Fruit fly (Drosophila melanogaster) whole organism, adult: ENCODE measurements around the gene tnc.

Experiments used
- CG11617 ChIP-seq: fragments of 200-800 bp; sonication (Bioruptor generic); optimal IDR thresholded peaks from 2 replicates; lab custom pipeline; 2017; ENCODE audit warnings: mild to moderate bottlenecking, missing biosample characterization, missing genetic modification reagents, missing genetic modification characterization
- CG12768 ChIP-seq: fragments of 200-800 bp; sonication (Bioruptor generic); optimal IDR thresholded peaks from 2 replicates; lab custom pipeline; 2017; ENCODE audit warnings: missing biosample characterization, missing genetic modification characterization, mild to moderate bottlenecking, moderate library complexity, missing genetic modification reagents
- CG14711 ChIP-seq: fragments of 200-800 bp; sonication (Bioruptor generic); optimal IDR thresholded peaks from 2 replicates; lab custom pipeline; 2018; ENCODE audit warnings: missing biosample characterization, mild to moderate bottlenecking, missing genetic modification characterization, moderate library complexity
- CG1620 ChIP-seq: fragments of 200-800 bp; sonication (Bioruptor generic); optimal IDR thresholded peaks from 2 replicates; lab custom pipeline; 2016; ENCODE audit warnings: missing biosample characterization, missing genetic modification characterization
- CG33017 ChIP-seq: fragments of 200-800 bp; sonication (Bioruptor generic); optimal IDR thresholded peaks from 2 replicates; lab custom pipeline; 2018; ENCODE audit warnings: missing biosample characterization, mild to moderate bottlenecking, missing genetic modification characterization, moderate library complexity
- CG5204 ChIP-seq: fragments of 200-800 bp; sonication (Bioruptor generic); optimal IDR thresholded peaks from 2 replicates; lab custom pipeline; 2016; ENCODE audit warnings: missing biosample characterization, missing genetic modification characterization
- CG7045 ChIP-seq: fragments of 200-800 bp; sonication (Bioruptor generic); optimal IDR thresholded peaks from 2 replicates; lab custom pipeline; 2017; ENCODE audit warnings: missing biosample characterization, mild to moderate bottlenecking, missing genetic modification characterization
- CG7101 ChIP-seq: fragments of 200-800 bp; sonication (Bioruptor generic); optimal IDR thresholded peaks from 2 replicates; lab custom pipeline; 2018; ENCODE audit warnings: missing biosample characterization, mild to moderate bottlenecking, missing genetic modification characterization, moderate library complexity
- Clk ChIP-seq: fragments of 200-800 bp; sonication (Bioruptor generic); optimal IDR thresholded peaks from 2 replicates; lab custom pipeline; 2017; ENCODE audit warnings: missing biosample characterization, missing genetic modification characterization
- Crg-1 ChIP-seq: fragments of 200-800 bp; sonication (Bioruptor generic); optimal IDR thresholded peaks from 2 replicates; lab custom pipeline; 2016; ENCODE audit warnings: missing biosample characterization, missing genetic modification characterization
- Hr96 ChIP-seq: fragments of 200-800 bp; sonication (Bioruptor generic); optimal IDR thresholded peaks from 2 replicates; lab custom pipeline; 2016; ENCODE audit warnings: missing biosample characterization, missing genetic modification characterization
- Mnt ChIP-seq: fragments of 200-800 bp; sonication (Bioruptor generic); optimal IDR thresholded peaks from 2 replicates; lab custom pipeline; 2016; ENCODE audit warnings: missing biosample characterization, mild to moderate bottlenecking, missing genetic modification characterization
- bab1 ChIP-seq: fragments of 200-800 bp; sonication (Bioruptor generic); optimal IDR thresholded peaks from 3 replicates; lab custom pipeline; 2019; ENCODE audit warnings: missing biosample characterization, mild to moderate bottlenecking, missing genetic modification characterization, moderate library complexity
- cic ChIP-seq: fragments of 200-800 bp; sonication (Bioruptor generic); optimal IDR thresholded peaks from 2 replicates; lab custom pipeline; 2017; ENCODE audit warnings: missing biosample characterization, mild to moderate bottlenecking, missing genetic modification characterization, moderate library complexity
- cnc ChIP-seq, 2 experiments: fragments of >200 bp; optimal IDR thresholded peaks; 2 replicates each; lab custom pipeline; 2017
- kay ChIP-seq: fragments of 200-800 bp; sonication (Bioruptor generic); peaks from one replicate; lab custom pipeline; 2016; ENCODE audit warnings: missing biosample characterization, missing genetic modification characterization, borderline replicate concordance
- ovo ChIP-seq: fragments of 200-800 bp; sonication (Bioruptor generic); optimal IDR thresholded peaks from 2 replicates; lab custom pipeline; 2016; ENCODE audit warnings: missing biosample characterization, missing genetic modification characterization
- pad ChIP-seq: fragments of 200-800 bp; sonication (Bioruptor generic); optimal IDR thresholded peaks from 3 replicates; lab custom pipeline; 2017; ENCODE audit warnings: missing biosample characterization, missing genetic modification characterization, mild to moderate bottlenecking, moderate library complexity, missing genetic modification reagents
- tj ChIP-seq: fragments of 200-800 bp; sonication (Bioruptor generic); optimal IDR thresholded peaks from 3 replicates; lab custom pipeline; 2017; ENCODE audit warnings: missing biosample characterization, mild to moderate bottlenecking, missing genetic modification characterization, moderate library complexity
- toe ChIP-seq: fragments of 200-800 bp; sonication (Bioruptor generic); optimal IDR thresholded peaks from 2 replicates; lab custom pipeline; 2016; ENCODE audit warnings: missing biosample characterization, missing genetic modification characterization

Gene tnc

DNA sequence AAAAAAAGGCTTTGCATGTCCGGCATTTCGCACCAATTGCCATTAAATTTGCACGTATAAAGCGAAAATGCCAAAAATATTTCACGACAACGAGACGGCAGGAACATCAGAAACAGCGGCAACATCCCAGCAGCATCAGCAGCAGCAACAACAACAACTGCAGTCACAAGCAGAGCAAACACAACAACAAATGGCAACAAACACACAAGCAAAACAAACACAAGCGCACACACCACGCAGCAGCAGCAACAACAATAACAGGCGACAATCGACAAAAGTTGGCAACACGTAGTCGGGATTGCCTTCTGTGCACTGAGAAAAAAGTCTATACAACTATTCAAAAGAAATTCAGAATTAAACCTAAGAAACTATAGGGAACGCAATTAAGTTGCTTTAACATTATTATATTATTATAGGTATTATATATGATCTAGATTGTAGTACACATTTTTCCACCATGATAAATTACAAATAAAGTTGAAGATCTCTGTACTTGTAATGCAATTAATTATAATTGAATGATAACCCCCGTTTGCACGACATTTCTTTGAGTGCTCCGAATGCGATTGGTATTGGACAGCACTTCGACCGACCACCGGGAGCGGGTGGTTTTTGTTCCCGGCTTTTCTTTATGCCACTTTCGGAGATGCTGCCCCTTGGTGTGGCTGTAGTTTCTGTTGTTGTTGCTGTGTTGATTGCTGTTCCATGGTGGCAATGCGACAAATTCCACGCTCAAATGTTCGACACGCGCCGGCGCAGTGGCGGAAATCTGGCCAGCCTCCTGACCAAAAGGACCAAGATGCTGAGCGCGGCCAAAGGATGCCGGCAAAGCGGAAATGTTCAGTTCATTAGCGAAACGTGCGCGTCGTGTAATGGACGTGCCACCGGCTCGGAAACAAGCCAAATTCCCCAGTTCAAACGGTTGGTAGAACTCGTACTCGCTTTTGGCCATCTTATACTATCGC is at the start of gene tnc:
Gene tnc, plus strand, starts transcription at position 848 of the 965 bp plus-strand sequence.
- TF ChIP-seq CG7101 = no peak
- TF ChIP-seq Hr96 (GFP tag; lab: Kevin White, UChicago) = no peak
- no peak for TF ChIP-seq pad (GFP tag; lab: Kevin White, UChicago)
- TF ChIP-seq kay = no peak
- no peak for TF ChIP-seq tj (GFP tag; lab: Kevin White, UChicago)
- no peak for TF ChIP-seq CG7045 (GFP tag; lab: Kevin White, UChicago)
- no peak for TF ChIP-seq Crg-1
- TF ChIP-seq ovo (GFP tag; lab: Kevin White, UChicago) = no peak
- no peak for TF ChIP-seq CG1620 (GFP tag; lab: Kevin White, UChicago)
- TF ChIP-seq Clk = no peak
- TF ChIP-seq toe (GFP tag; lab: Kevin White, UChicago) = no peak
- TF ChIP-seq CG33017 (tag; lab: Kevin White, UChicago) = no peak
- TF ChIP-seq CG12768 = no peak
- no peak for TF ChIP-seq cnc (optimal IDR thresholded peaks at IDR 0.05; lab: Kevin White, UChicago)
- no peak for TF ChIP-seq Mnt (GFP tag; lab: Kevin White, UChicago)
- no peak for TF ChIP-seq bab1 (GFP tag; lab: Kevin White, UChicago)
- no peak for TF ChIP-seq CG5204
- no peak for TF ChIP-seq CG11617 (GFP tag; lab: Kevin White, UChicago)
- no peak for TF ChIP-seq cic (GFP tag; lab: Kevin White, UChicago)

DNA sequence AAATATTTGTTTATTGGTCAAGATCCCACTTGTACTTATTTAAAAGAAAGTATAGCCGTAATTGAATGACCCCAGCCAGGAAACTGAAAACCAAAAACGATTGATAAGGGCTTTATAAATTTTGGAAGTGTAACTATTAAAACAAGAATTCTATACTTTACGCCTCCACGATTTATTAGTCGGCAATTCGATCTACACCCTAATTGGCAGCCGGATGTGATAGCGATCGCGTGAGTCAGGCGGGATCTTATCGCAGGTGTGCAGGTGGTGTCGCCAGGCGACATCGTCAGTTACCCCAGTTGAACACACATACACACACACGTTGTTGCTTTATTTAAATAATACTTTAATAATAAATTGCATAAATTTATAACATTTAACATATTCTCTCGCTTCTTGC is 49.6 kb upstream of the tnc start:
- TF ChIP-seq CG14711 (tag; lab: Kevin White, UChicago) = no peak
- TF ChIP-seq cic (GFP tag; lab: Kevin White, UChicago) = no peak
- no peak for TF ChIP-seq CG7101
- TF ChIP-seq kay = no peak
- no peak for TF ChIP-seq cnc (optimal IDR thresholded peaks at IDR 0.05; lab: Kevin White, UChicago)
- TF ChIP-seq Crg-1 = no peak
- TF ChIP-seq CG5204 = no peak
- TF ChIP-seq CG33017 (tag; lab: Kevin White, UChicago) = no peak
- no peak for TF ChIP-seq Mnt (GFP tag; lab: Kevin White, UChicago)
- no peak for TF ChIP-seq CG1620 (GFP tag; lab: Kevin White, UChicago)
- no peak for TF ChIP-seq CG7045 (GFP tag; lab: Kevin White, UChicago)
- no peak for TF ChIP-seq pad (GFP tag; lab: Kevin White, UChicago)
- no peak for TF ChIP-seq CG12768
- TF ChIP-seq ovo (GFP tag; lab: Kevin White, UChicago) = no peak
- TF ChIP-seq tj (GFP tag; lab: Kevin White, UChicago) = no peak
- TF ChIP-seq toe (GFP tag; lab: Kevin White, UChicago) = no peak
- no peak for TF ChIP-seq bab1 (GFP tag; lab: Kevin White, UChicago)
- no peak for TF ChIP-seq Hr96 (GFP tag; lab: Kevin White, UChicago)
- no peak for TF ChIP-seq CG11617 (GFP tag; lab: Kevin White, UChicago)
- TF ChIP-seq Clk = no peak

DNA sequence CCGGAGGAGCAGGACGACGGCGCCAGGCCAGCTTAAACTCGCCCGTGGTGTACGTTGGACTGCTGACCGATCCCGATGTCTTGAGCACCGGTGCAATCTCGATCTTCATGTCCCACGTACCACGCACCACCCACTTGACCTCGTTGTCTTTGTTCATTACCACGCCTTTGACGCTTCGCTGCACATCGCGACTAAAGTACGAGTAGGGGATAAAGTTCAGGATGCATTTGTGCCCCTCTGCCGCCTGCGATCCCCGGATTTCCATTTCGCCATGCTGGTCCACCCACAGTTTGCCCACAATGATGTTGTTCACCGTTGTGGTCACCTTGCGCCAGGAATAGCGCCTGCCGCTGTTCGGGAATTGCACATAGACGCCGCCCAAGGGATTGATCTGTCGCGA is 48.4 kb upstream of the tnc start:
- no peak for TF ChIP-seq pad (GFP tag; lab: Kevin White, UChicago)
- no peak for TF ChIP-seq CG11617 (GFP tag; lab: Kevin White, UChicago)
- TF ChIP-seq CG12768 = no peak
- TF ChIP-seq CG1620 (GFP tag; lab: Kevin White, UChicago) = no peak
- TF ChIP-seq CG33017 (tag; lab: Kevin White, UChicago) = no peak
- no peak for TF ChIP-seq tj (GFP tag; lab: Kevin White, UChicago)

DNA sequence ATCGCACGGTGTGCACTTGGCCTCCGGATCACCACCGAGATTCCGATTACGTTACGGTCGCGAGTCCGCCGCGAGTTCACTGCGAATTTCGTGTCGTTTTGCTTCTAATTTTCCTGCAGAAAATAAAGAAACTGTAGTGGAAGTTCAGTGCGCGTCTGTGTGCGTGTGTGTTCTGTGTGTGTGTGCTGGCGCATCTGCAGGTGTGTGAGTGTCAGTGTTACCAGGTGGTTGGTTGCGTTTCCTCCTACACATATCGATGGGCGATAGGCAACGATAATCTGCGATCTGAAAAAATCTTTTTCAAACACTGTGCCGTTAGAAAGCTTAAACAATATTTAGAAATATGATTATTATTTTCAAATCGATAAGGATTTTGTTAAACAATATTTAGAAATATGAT is 46.1 kb upstream of the tnc start, which contains the start of gene Osbp:
Gene Osbp, minus strand, starts transcription at position 174 of the 400 bp plus-strand sequence.
- no peak for TF ChIP-seq kay
- TF ChIP-seq ovo (GFP tag; lab: Kevin White, UChicago) = no peak
- no peak for TF ChIP-seq Crg-1
- no peak for TF ChIP-seq cic (GFP tag; lab: Kevin White, UChicago)
- peak; percentile 1 for TF ChIP-seq CG12768
- peak; percentile 13 for TF ChIP-seq pad (GFP tag; lab: Kevin White, UChicago)
- TF ChIP-seq CG11617 (GFP tag; lab: Kevin White, UChicago) = no peak
- TF ChIP-seq CG5204 = no peak
- peak; percentile 37 for TF ChIP-seq Mnt (GFP tag; lab: Kevin White, UChicago)
- no peak for TF ChIP-seq tj (GFP tag; lab: Kevin White, UChicago)
- no peak for TF ChIP-seq toe (GFP tag; lab: Kevin White, UChicago)
- TF ChIP-seq CG1620 (GFP tag; lab: Kevin White, UChicago) = no peak
- no peak for TF ChIP-seq cnc (optimal IDR thresholded peaks at IDR 0.05; lab: Kevin White, UChicago)
- TF ChIP-seq CG33017 (tag; lab: Kevin White, UChicago) = no peak
- no peak for TF ChIP-seq Hr96 (GFP tag; lab: Kevin White, UChicago)
- TF ChIP-seq CG7101 = peak; percentile 4
- TF ChIP-seq CG7045 (GFP tag; lab: Kevin White, UChicago) = no peak
- no peak for TF ChIP-seq Clk
- peak; percentile 47 for TF ChIP-seq bab1 (GFP tag; lab: Kevin White, UChicago)
- peak; percentile 24 for TF ChIP-seq CG14711 (tag; lab: Kevin White, UChicago)

dm6 chr3R:24944920-24945853 is 39.0 kb upstream of the tnc start, which contains the start of the genes ssh and Nmnat:
TSS of gene ssh (minus strand) at chr3R:24944956.
TSS of gene Nmnat (plus strand) at chr3R:24945237.
- peak; percentile 31 for TF ChIP-seq CG7045 (GFP tag; lab: Kevin White, UChicago)
- no peak for TF ChIP-seq cic (GFP tag; lab: Kevin White, UChicago)
- peak; percentile 63 for TF ChIP-seq CG11617 (GFP tag; lab: Kevin White, UChicago)
- peak; percentile 81 for TF ChIP-seq bab1 (GFP tag; lab: Kevin White, UChicago)
- peak; percentile 55 for TF ChIP-seq pad (GFP tag; lab: Kevin White, UChicago)
- TF ChIP-seq Clk = no peak
- peak; percentile 69 for TF ChIP-seq toe (GFP tag; lab: Kevin White, UChicago)
- no peak for TF ChIP-seq CG12768
- TF ChIP-seq CG7101 = peak; percentile 53
- TF ChIP-seq kay = no peak
- no peak for TF ChIP-seq ovo (GFP tag; lab: Kevin White, UChicago)
- peak; percentile 13 for TF ChIP-seq tj (GFP tag; lab: Kevin White, UChicago)
- TF ChIP-seq CG5204 = peak; percentile 71
- TF ChIP-seq Hr96 (GFP tag; lab: Kevin White, UChicago) = peak; percentile 53
- peak; percentile 34 for TF ChIP-seq Mnt (GFP tag; lab: Kevin White, UChicago)
- TF ChIP-seq CG1620 (GFP tag; lab: Kevin White, UChicago) = peak; percentile 50
- TF ChIP-seq CG33017 (tag; lab: Kevin White, UChicago) = no peak
- TF ChIP-seq cnc (optimal IDR thresholded peaks at IDR 0.05; lab: Kevin White, UChicago) = no peak
- TF ChIP-seq Crg-1 = peak; percentile 58
- peak; percentile 38 for TF ChIP-seq CG14711 (tag; lab: Kevin White, UChicago)
